Worm (Caenorhabditis elegans): ENCODE measurements around the gene F27B10.1.

ce11 chrV:7053100-7053499 is 19.3 kb upstream of the F27B10.1 start, which contains the start of gene txt-17:
- TF ChIP-seq dao-5 (tag; optimal IDR thresholded peaks at IDR 0.05) (no peak), him-1 (tag; optimal IDR thresholded peaks at IDR 0.05) (no peak), W03F9.2 (tag; optimal IDR thresholded peaks at IDR 0.05) (no peak)
